Worm (Caenorhabditis elegans) whole organism, young adult: Measurements from ENCODE around the gene srb-12.

Source experiments
- C17E4.6 ChIP-seq: fragments of 200-800 bp; sonication (Bioruptor generic); IDR thresholded peaks from 2 replicates; pipeline ENCODE4 v1.3.6; 2022; ENCODE audit warnings: missing genetic modification reagents, missing genetic modification characterization, missing compliant biosample characterization
- D2030.7 ChIP-seq: fragments of 200-800 bp; sonication (Bioruptor generic); IDR thresholded peaks from 2 replicates; pipeline ENCODE4 v1.3.6; 2022; ENCODE audit warnings: missing genetic modification reagents, missing genetic modification characterization, missing compliant biosample characterization
- F23B12.7 ChIP-seq: sonication (generic microtip); optimal IDR thresholded peaks from 2 replicates; lab custom pipeline; 2017; ENCODE audit warnings: missing genetic modification characterization, mild to moderate bottlenecking, missing compliant biosample characterization, antibody characterized with exemption, moderate library complexity; ENCODE audit not compliant: insufficient read depth
- F33H1.4 ChIP-seq: fragments of 200-800 bp; sonication (Bioruptor generic); IDR thresholded peaks from 2 replicates; pipeline ENCODE4 v1.3.6; 2022; ENCODE audit warnings: missing genetic modification reagents, missing genetic modification characterization, missing compliant biosample characterization
- F57A8.1 ChIP-seq: fragments of 200-800 bp; sonication (Bioruptor generic); optimal IDR thresholded peaks from 2 replicates; lab custom pipeline; 2018; ENCODE audit warnings: mild to moderate bottlenecking, missing genetic modification characterization, moderate library complexity, missing compliant biosample characterization
- T07F8.4 ChIP-seq: sonication (generic microtip); optimal IDR thresholded peaks from 2 replicates; lab custom pipeline; 2016; ENCODE audit warnings: mild to moderate bottlenecking, missing genetic modification characterization, moderate library complexity, missing compliant biosample characterization
- Y53G8AR.9 ChIP-seq: fragments of 200-800 bp; sonication (Bioruptor generic); conservative IDR thresholded peaks from 2 replicates; pipeline ENCODE4 v1.3.6; 2022; ENCODE audit warnings: missing genetic modification reagents, missing genetic modification characterization, missing compliant biosample characterization
- Y67H2A.10 ChIP-seq: fragments of 200-800 bp; sonication (Bioruptor generic); conservative IDR thresholded peaks from 2 replicates; pipeline ENCODE4 v1.3.6; 2022; ENCODE audit warnings: missing genetic modification reagents, missing genetic modification characterization, missing compliant biosample characterization
- Y79H2A.3 ChIP-seq: fragments of 200-800 bp; sonication (Bioruptor generic); conservative IDR thresholded peaks from 2 replicates; pipeline ENCODE4 v1.3.6; 2022; ENCODE audit warnings: missing genetic modification reagents, missing genetic modification characterization, missing compliant biosample characterization
- akir-1 ChIP-seq: fragments of 200-800 bp; sonication (Bioruptor generic); optimal IDR thresholded peaks from 2 replicates; lab custom pipeline; 2018; ENCODE audit warnings: mild to moderate bottlenecking, missing genetic modification characterization, moderate library complexity, missing compliant biosample characterization
- ama-1 ChIP-seq, 3 experiments: fragments of 150-350 bp in 1 of 3; sonication (generic microtip) in 2 of 3; optimal IDR thresholded peaks; 2 replicates each; lab custom pipeline; 2014 to 2018; ENCODE audit warnings: missing biosample characterization in 2 of 3, missing genetic modification characterization in 2 of 3, missing genetic modification reagents in 2 of 3
- aptf-3 ChIP-seq: fragments of 200-800 bp; sonication (Bioruptor generic); IDR thresholded peaks from 2 replicates; pipeline ENCODE4 v1.3.6; 2022; ENCODE audit warnings: missing genetic modification characterization, missing compliant biosample characterization
- atf-7 ChIP-seq: sonication (generic microtip); optimal IDR thresholded peaks from 2 replicates; lab custom pipeline; 2017; ENCODE audit warnings: mild to moderate bottlenecking, missing genetic modification characterization, missing compliant biosample characterization
- athp-1 ChIP-seq: sonication (generic microtip); optimal IDR thresholded peaks from 2 replicates; lab custom pipeline; 2017; ENCODE audit warnings: mild to moderate bottlenecking, missing genetic modification characterization, missing compliant biosample characterization
- attf-3 ChIP-seq: fragments of 200-800 bp; sonication (Bioruptor generic); conservative IDR thresholded peaks from 2 replicates; pipeline ENCODE4 v1.3.6; 2022; ENCODE audit warnings: missing genetic modification reagents, missing genetic modification characterization, missing compliant biosample characterization
- attf-6 ChIP-seq: fragments of 200-800 bp; sonication (Bioruptor generic); IDR thresholded peaks from 2 replicates; pipeline ENCODE4 v1.3.6; 2022; ENCODE audit warnings: missing genetic modification reagents, missing genetic modification characterization, missing compliant biosample characterization
- bed-1 ChIP-seq: fragments of 200-800 bp; sonication (Bioruptor generic); IDR thresholded peaks from 2 replicates; pipeline ENCODE4 v1.3.6; 2022; ENCODE audit warnings: missing genetic modification reagents, missing genetic modification characterization, missing compliant biosample characterization
- bed-2 ChIP-seq: fragments of 200-800 bp; sonication (Bioruptor generic); IDR thresholded peaks from 2 replicates; pipeline ENCODE4 v1.3.6; 2022; ENCODE audit warnings: missing genetic modification reagents, missing genetic modification characterization, missing compliant biosample characterization
- cebp-2 ChIP-seq: fragments of 200-800 bp; sonication (Bioruptor generic); IDR thresholded peaks from 2 replicates; pipeline ENCODE4 v1.3.6; 2022; ENCODE audit warnings: missing genetic modification characterization, missing compliant biosample characterization
- ceh-27 ChIP-seq: fragments of 200-800 bp; sonication (Bioruptor generic); optimal IDR thresholded peaks from 2 replicates; lab custom pipeline; 2018; ENCODE audit warnings: mild to moderate bottlenecking, missing genetic modification characterization, moderate library complexity, missing compliant biosample characterization
- ceh-58 ChIP-seq: fragments of 200-800 bp; sonication (Bioruptor generic); IDR thresholded peaks from 2 replicates; pipeline ENCODE4 v1.3.6; 2022; ENCODE audit warnings: missing genetic modification characterization, missing compliant biosample characterization
- ceh-91 ChIP-seq: fragments of 200-800 bp; sonication (Bioruptor generic); IDR thresholded peaks from 2 replicates; pipeline ENCODE4 v1.3.6; 2022; ENCODE audit warnings: missing genetic modification reagents, missing genetic modification characterization, missing compliant biosample characterization
- chd-7 ChIP-seq: sonication (generic microtip); optimal IDR thresholded peaks from 2 replicates; lab custom pipeline; 2016; ENCODE audit warnings: mild to moderate bottlenecking, missing genetic modification characterization, moderate library complexity, missing compliant biosample characterization
- egl-44 ChIP-seq: fragments of 200-800 bp; sonication (Bioruptor generic); IDR thresholded peaks from 2 replicates; pipeline ENCODE4 v1.3.6; 2022; ENCODE audit warnings: missing genetic modification reagents, missing genetic modification characterization, missing compliant biosample characterization
- ets-4 ChIP-seq: fragments of 200-800 bp; sonication (Bioruptor generic); optimal IDR thresholded peaks from 2 replicates; lab custom pipeline; 2018; ENCODE audit warnings: mild to moderate bottlenecking, missing genetic modification characterization, missing compliant biosample characterization
- gei-17 ChIP-seq: fragments of 200-800 bp; sonication (Bioruptor generic); optimal IDR thresholded peaks from 2 replicates; lab custom pipeline; 2018; ENCODE audit warnings: mild to moderate bottlenecking, missing genetic modification characterization, missing compliant biosample characterization
- let-607 ChIP-seq, 2 experiments: fragments of 200-800 bp in 1 of 2; sonication (Bioruptor generic) in 1 of 2; sonication (generic microtip) in 1 of 2; optimal IDR thresholded peaks; 2 replicates each; lab custom pipeline; 2016 to 2018; ENCODE audit warnings: mild to moderate bottlenecking in 2 of 2, missing compliant biosample characterization in 2 of 2, missing genetic modification characterization in 2 of 2, moderate library complexity in 2 of 2, missing genotype in 1 of 2
- madf-10 ChIP-seq: sonication (generic microtip); optimal IDR thresholded peaks from 2 replicates; lab custom pipeline; 2016; ENCODE audit warnings: mild to moderate bottlenecking, missing genetic modification characterization, missing compliant biosample characterization
- madf-3 ChIP-seq: fragments of 200-800 bp; sonication (Bioruptor generic); IDR thresholded peaks from 2 replicates; pipeline ENCODE4 v1.3.6; 2022; ENCODE audit warnings: missing genetic modification reagents, missing genetic modification characterization, missing compliant biosample characterization
- mes-4 ChIP-seq: sonication (generic microtip); optimal IDR thresholded peaks from 2 replicates; lab custom pipeline; 2016; ENCODE audit warnings: missing genotype, missing genetic modification characterization, missing compliant biosample characterization
- mxl-1 ChIP-seq: sonication (generic microtip); optimal IDR thresholded peaks from 2 replicates; lab custom pipeline; 2016; ENCODE audit warnings: missing genetic modification characterization, missing compliant biosample characterization
- nfyb-1 ChIP-seq: fragments of 200-800 bp; sonication (Bioruptor generic); IDR thresholded peaks from 2 replicates; pipeline ENCODE4 v1.3.6; 2022; ENCODE audit warnings: missing genetic modification reagents, missing genetic modification characterization, missing compliant biosample characterization
- nhr-120 ChIP-seq: fragments of 200-800 bp; sonication (Bioruptor generic); IDR thresholded peaks from 2 replicates; pipeline ENCODE4 v1.3.6; 2022; ENCODE audit warnings: missing genetic modification characterization, missing compliant biosample characterization
- nhr-179 ChIP-seq: sonication (generic microtip); optimal IDR thresholded peaks from 2 replicates; lab custom pipeline; 2016; ENCODE audit warnings: mild to moderate bottlenecking, missing genetic modification characterization, missing compliant biosample characterization
- nhr-27 ChIP-seq: fragments of 200-800 bp; sonication (Bioruptor generic); optimal IDR thresholded peaks from 2 replicates; lab custom pipeline; 2018; ENCODE audit warnings: mild to moderate bottlenecking, missing genetic modification characterization, moderate library complexity, missing compliant biosample characterization
- repo-1 ChIP-seq: sonication (generic microtip); optimal IDR thresholded peaks from 2 replicates; lab custom pipeline; 2017; ENCODE audit warnings: mild to moderate bottlenecking, missing genetic modification characterization, missing compliant biosample characterization
- rpc-1 ChIP-seq, 2 experiments: fragments of 150-350 bp in 1 of 2; sonication (generic microtip) in 1 of 2; optimal IDR thresholded peaks; 2 replicates each; lab custom pipeline; 2014 to 2018; ENCODE audit warnings: missing biosample characterization in 1 of 2, missing genetic modification characterization in 1 of 2, missing genetic modification reagents in 1 of 2, missing genotype in 1 of 2
- sea-2 ChIP-seq: fragments of 200-800 bp; sonication (Bioruptor generic); IDR thresholded peaks from 2 replicates; pipeline ENCODE4 v1.3.6; 2022; ENCODE audit warnings: missing genetic modification characterization, missing compliant biosample characterization
- snpc-1.3 ChIP-seq: sonication (generic microtip); optimal IDR thresholded peaks from 2 replicates; lab custom pipeline; 2017; ENCODE audit warnings: missing genetic modification characterization, mild to moderate bottlenecking, missing compliant biosample characterization, antibody characterized with exemption, moderate library complexity, missing genotype, missing genetic modification reagents; ENCODE audit not compliant: insufficient read depth
- snpc-4 ChIP-seq, 5 experiments: fragments of 150-350 bp in 1 of 5; sonication (generic microtip) in 4 of 5; optimal IDR thresholded peaks; 2 replicates each; lab custom pipeline; 2014 to 2018; ENCODE audit warnings: missing genetic modification characterization in 5 of 5, missing biosample characterization in 3 of 5, antibody characterized with exemption in 2 of 5, mild to moderate bottlenecking in 2 of 5, missing compliant biosample characterization in 2 of 5, missing genotype in 2 of 5, moderate library complexity in 2 of 5, missing genetic modification reagents in 1 of 5
- tlf-1 ChIP-seq: fragments of 200-800 bp; sonication (Bioruptor generic); optimal IDR thresholded peaks from 2 replicates; lab custom pipeline; 2018; ENCODE audit warnings: mild to moderate bottlenecking, missing genetic modification characterization, missing compliant biosample characterization
- unc-62 ChIP-seq: fragments of 150-350 bp; optimal IDR thresholded peaks from 2 replicates; lab custom pipeline; 2014; ENCODE audit warnings: missing biosample characterization, missing genetic modification reagents, missing genetic modification characterization
- ztf-22 ChIP-seq: fragments of 200-800 bp; sonication (Bioruptor generic); optimal IDR thresholded peaks from 2 replicates; lab custom pipeline; 2018; ENCODE audit warnings: mild to moderate bottlenecking, missing genetic modification characterization, moderate library complexity, missing compliant biosample characterization
- ztf-25 ChIP-seq: fragments of 200-800 bp; sonication (Bioruptor generic); IDR thresholded peaks from 2 replicates; pipeline ENCODE4 v1.3.6; 2022; ENCODE audit warnings: missing genetic modification reagents, missing genetic modification characterization, missing compliant biosample characterization
- ztf-28 ChIP-seq: fragments of 200-800 bp; sonication (Bioruptor generic); IDR thresholded peaks from 2 replicates; pipeline ENCODE4 v1.3.6; 2022; ENCODE audit warnings: missing genetic modification reagents, missing genetic modification characterization, missing compliant biosample characterization
- ztf-3 ChIP-seq: fragments of 200-800 bp; sonication (Bioruptor generic); optimal IDR thresholded peaks from 2 replicates; lab custom pipeline; 2018; ENCODE audit warnings: mild to moderate bottlenecking, missing genetic modification characterization, missing compliant biosample characterization
- ztf-6 ChIP-seq: fragments of 200-800 bp; sonication (Bioruptor generic); IDR thresholded peaks from 2 replicates; pipeline ENCODE4 v1.3.6; 2022; ENCODE audit warnings: missing genetic modification reagents, missing genetic modification characterization, missing compliant biosample characterization

Gene srb-12

DNA sequence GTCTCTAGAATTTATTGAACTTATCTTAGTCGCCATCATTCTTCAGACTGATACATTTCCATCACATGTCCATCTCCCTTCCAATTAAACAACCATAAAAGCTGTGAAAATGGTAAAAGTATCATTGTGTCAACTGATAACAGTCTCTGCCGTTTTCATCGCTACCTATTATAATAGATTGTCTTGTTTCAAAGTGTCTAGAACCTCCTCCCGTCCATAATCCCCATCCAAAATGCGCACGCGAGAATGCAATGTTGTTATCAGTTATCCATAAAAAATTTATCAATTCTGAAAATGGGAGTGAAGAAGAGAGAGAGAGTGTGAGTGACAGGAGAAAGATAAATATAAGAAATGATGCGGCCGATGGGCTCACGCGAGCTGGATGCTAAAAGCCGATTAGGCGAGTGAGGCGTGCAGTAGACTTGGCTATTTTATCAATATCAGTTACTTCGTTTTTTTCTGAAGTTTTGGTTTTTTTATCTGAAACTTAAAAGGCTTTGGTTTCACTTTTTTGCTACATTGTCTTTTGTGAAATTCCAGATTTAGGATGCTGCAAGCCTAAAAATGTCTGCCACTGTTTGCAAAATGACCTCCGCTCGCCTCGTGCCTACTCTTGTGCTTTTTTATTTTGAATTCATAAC lies 47.6 kb upstream of the srb-12 start (continued):
- TF ChIP-seq ets-4 (GFP tag; lab: Kevin White, UChicago): peak; percentile 39
- TF ChIP-seq snpc-4 (GFP tag; optimal IDR thresholded peaks at IDR 0.05; lab: Kevin White, UChicago): no peak
- peak in 1 of 4 experiments; percentile 23 for TF ChIP-seq snpc-4 (tag; optimal IDR thresholded peaks at IDR 0.05; lab: Kevin White, UChicago)
- TF ChIP-seq gei-17 (GFP tag; lab: Kevin White, UChicago): peak; percentile 4
- TF ChIP-seq attf-6 (GFP tag; lab: Robert Waterston, UW): no peak
- no peak for TF ChIP-seq nfyb-1
- no peak for TF ChIP-seq ama-1 (optimal IDR thresholded peaks at IDR 0.05; lab: Kevin White, UChicago)
- TF ChIP-seq ama-1 (GFP tag; optimal IDR thresholded peaks at IDR 0.05; lab: Kevin White, UChicago): no peak
- no peak for TF ChIP-seq ztf-6
- TF ChIP-seq snpc-1.3: no peak
- peak; percentile 64 for TF ChIP-seq chd-7 (tag; lab: Kevin White, UChicago)
- no peak for TF ChIP-seq Y67H2A.10 (GFP tag; lab: Robert Waterston, UW)
- no peak for TF ChIP-seq sea-2 (GFP tag; lab: Robert Waterston, UW)
- no peak for TF ChIP-seq egl-44 (GFP tag; lab: Robert Waterston, UW)
- TF ChIP-seq let-607 (tag; optimal IDR thresholded peaks at IDR 0.05; lab: Kevin White, UChicago): peak; percentile 21 to 73
- peak; percentile 85 for TF ChIP-seq ztf-22
- no peak for TF ChIP-seq repo-1 (tag; lab: Kevin White, UChicago)
- no peak for TF ChIP-seq rpc-1 (optimal IDR thresholded peaks at IDR 0.05; lab: Kevin White, UChicago)
- no peak for TF ChIP-seq rpc-1 (tag; optimal IDR thresholded peaks at IDR 0.05; lab: Kevin White, UChicago)
- 0 out of 2 replicates have a peak, but pooled peaks have one; percentile 25 for TF ChIP-seq Y53G8AR.9 (GFP tag; lab: Robert Waterston, UW)
- no peak for TF ChIP-seq bed-2 (GFP tag; lab: Robert Waterston, UW)
- no peak for TF ChIP-seq D2030.7
- TF ChIP-seq madf-10 (tag; lab: Kevin White, UChicago): peak; percentile 42
- no peak for TF ChIP-seq ztf-3 (GFP tag; lab: Kevin White, UChicago)
- TF ChIP-seq ceh-58 (GFP tag; lab: Robert Waterston, UW): no peak
- peak; percentile 84 for TF ChIP-seq atf-7 (tag; lab: Kevin White, UChicago)
- TF ChIP-seq T07F8.4 (tag; lab: Kevin White, UChicago): no peak
- no peak for TF ChIP-seq bed-1 (GFP tag; lab: Robert Waterston, UW)
- no peak for TF ChIP-seq athp-1 (tag; lab: Kevin White, UChicago)
- TF ChIP-seq C17E4.6 (GFP tag; lab: Robert Waterston, UW): no peak
- TF ChIP-seq F57A8.1: no peak
- peak; percentile 63 for TF ChIP-seq unc-62 (GFP tag; lab: Kevin White, UChicago)
- no peak for TF ChIP-seq nhr-120
- no peak for TF ChIP-seq aptf-3 (GFP tag; lab: Robert Waterston, UW)
- TF ChIP-seq tlf-1 (GFP tag; lab: Kevin White, UChicago): peak; percentile 15
- TF ChIP-seq ceh-91 (GFP tag; lab: Robert Waterston, UW): no peak
- TF ChIP-seq nhr-179: no peak
- no peak for TF ChIP-seq akir-1
- TF ChIP-seq ceh-27: no peak
- no peak for TF ChIP-seq Y79H2A.3 (GFP tag; lab: Robert Waterston, UW)
- no peak for TF ChIP-seq F33H1.4 (GFP tag; lab: Robert Waterston, UW)
- no peak for TF ChIP-seq attf-3 (GFP tag; lab: Robert Waterston, UW)
- no peak for TF ChIP-seq nhr-27 (tag; lab: Kevin White, UChicago)
- no peak for TF ChIP-seq F23B12.7 (tag; lab: Kevin White, UChicago)
- no peak for TF ChIP-seq cebp-2 (GFP tag; lab: Robert Waterston, UW)
- no peak for TF ChIP-seq madf-3 (GFP tag; lab: Robert Waterston, UW)
- TF ChIP-seq ztf-25 (GFP tag; lab: Robert Waterston, UW): no peak
- TF ChIP-seq ztf-28 (GFP tag; lab: Robert Waterston, UW): no peak
- no peak for TF ChIP-seq mes-4 (tag; lab: Kevin White, UChicago)
- TF ChIP-seq mxl-1: no peak
